In the genomic region with DNA sequence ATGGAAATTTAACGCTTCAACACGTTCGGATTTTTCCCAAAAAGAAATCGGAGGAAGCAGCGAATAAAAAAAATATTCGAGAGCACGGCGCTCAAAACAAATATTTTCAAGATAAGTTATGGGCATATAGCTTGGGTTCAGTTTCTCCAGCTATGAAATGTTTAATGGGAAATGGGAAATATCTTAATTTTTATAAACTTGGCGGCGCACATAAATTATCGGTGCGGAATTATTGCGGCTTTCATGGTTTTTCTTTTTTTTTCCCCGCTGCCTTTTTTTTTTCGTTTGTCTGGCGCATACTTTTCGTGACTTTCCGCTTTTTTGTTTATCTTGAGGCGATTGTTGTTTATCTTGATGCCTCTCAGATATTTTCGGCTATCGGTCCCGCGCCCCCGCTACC, we compare ENCODE assay signal across 2 fruit fly cellular contexts.
TF ChIP-seq lines count a peak whose summit lies in the region.

No protein-coding gene starts in this region.

- no peak for TF ChIP-seq CTCF in whole organism, embryonic (GFP tag; optimal IDR thresholded peaks at IDR 0.05; lab: Kevin White, UChicago)

TF ChIP-seq in whole organism, embryonic, 481 proteins besides CTCF, POLR2A, EP300 and RAD21:
- TF ChIP-seq grn (GFP tag; optimal IDR thresholded peaks at IDR 0.05; lab: Kevin White, UChicago) (peak; percentile 38), chinmo (GFP tag; IDR thresholded peaks at IDR 0.05; lab: Robert Waterston, UW; ENCODE audit: partially characterized antibody) (0 out of 4 replicates have a peak, but pooled peaks have one; percentile 31), oc (tag; optimal IDR thresholded peaks at IDR 0.05; lab: Kevin White, UChicago) (peak; percentile 32), run (tag; optimal IDR thresholded peaks at IDR 0.05; lab: Kevin White, UChicago) (peak; percentile 38), abd-A (tag; optimal IDR thresholded peaks at IDR 0.05; lab: Kevin White, UChicago) (peak; percentile 67), Tbp (GFP tag; optimal IDR thresholded peaks at IDR 0.05; lab: Kevin White, UChicago) (no peak), Fer1 (GFP tag; optimal IDR thresholded peaks at IDR 0.05; lab: Kevin White, UChicago) (no peak), CG5180 (GFP tag; optimal IDR thresholded peaks at IDR 0.05; lab: Kevin White, UChicago) (no peak), hkb (optimal IDR thresholded peaks at IDR 0.05; lab: Kevin White, UChicago) (no peak), hkb (GFP tag; IDR thresholded peaks at IDR 0.05; lab: Robert Waterston, UW) (no peak), sens (GFP tag; lab: Kevin White, UChicago) (peak; percentile 23), crol (GFP tag; IDR thresholded peaks at IDR 0.05; lab: Robert Waterston, UW) (peak; percentile 51; the same call in 1 of the 2 replicates), CG14710 (tag; optimal IDR thresholded peaks at IDR 0.05; lab: Kevin White, UChicago) (no peak), CG31388 (GFP tag; optimal IDR thresholded peaks at IDR 0.05; lab: Kevin White, UChicago) (no peak), ci (GFP tag; IDR thresholded peaks at IDR 0.05; lab: Robert Waterston, UW) (peak; percentile 23; the same call in 1 of the 3 replicates), CG16813 (GFP tag; IDR thresholded peaks at IDR 0.05; lab: Robert Waterston, UW; ENCODE audit: partially characterized antibody) (no peak), kni (GFP tag; optimal IDR thresholded peaks at IDR 0.05; lab: Kevin White, UChicago) (peak; percentile 18), sd (tag; optimal IDR thresholded peaks at IDR 0.05; lab: Kevin White, UChicago) (peak; percentile 97), chm (GFP tag; IDR thresholded peaks at IDR 0.05; lab: Robert Waterston, UW) (peak; percentile 25; the same call in 1 of the 2 replicates), tx (GFP tag; optimal IDR thresholded peaks at IDR 0.05; lab: Kevin White, UChicago) (no peak), sqz (GFP tag; optimal IDR thresholded peaks at IDR 0.05; lab: Kevin White, UChicago) (peak; percentile 77)

TF ChIP-seq in whole organism, prepupa, 60 proteins besides CTCF, POLR2A, EP300 and RAD21:
- TF ChIP-seq CG9139 (GFP tag; optimal IDR thresholded peaks at IDR 0.05; lab: Kevin White, UChicago), result no peak
- no peak for TF ChIP-seq Smox (GFP tag; optimal IDR thresholded peaks at IDR 0.05; lab: Kevin White, UChicago)
- TF ChIP-seq CG6276 (GFP tag; optimal IDR thresholded peaks at IDR 0.05; lab: Kevin White, UChicago), result peak; percentile 11
- TF ChIP-seq CG32006 (GFP tag; optimal IDR thresholded peaks at IDR 0.05; lab: Kevin White, UChicago), result no peak
- TF ChIP-seq CG3032 (tag; optimal IDR thresholded peaks at IDR 0.05; lab: Kevin White, UChicago), result no peak
